Fruit fly (Drosophila melanogaster): ENCODE results near the gene tgo.

Gene tgo

dm6 chr3R:8980776-8981165, 39.1 kb downstream of the tgo start, which contains the start of gene CAHbeta (continued):
- peak; percentile 7 for TF ChIP-seq CG10147 (GFP tag; optimal IDR thresholded peaks at IDR 0.05)
- peak; percentile 19; the same call in 1 of the 2 replicates for TF ChIP-seq Rfx (GFP tag; IDR thresholded peaks at IDR 0.05)
- no peak for TF ChIP-seq CG15269 (tag; optimal IDR thresholded peaks at IDR 0.05)
- TF ChIP-seq Scr (GFP tag; IDR thresholded peaks at IDR 0.05; ENCODE audit: partially characterized antibody), result no peak
- TF ChIP-seq dmrt11E (tag; optimal IDR thresholded peaks at IDR 0.05), result no peak
- no peak; the same call in 1 of the 2 replicates for TF ChIP-seq vvl (GFP tag; IDR thresholded peaks at IDR 0.05)
- no peak for TF ChIP-seq pan (optimal IDR thresholded peaks at IDR 0.05)
- TF ChIP-seq pan (GFP tag; optimal IDR thresholded peaks at IDR 0.05 in 1 of 2, IDR thresholded peaks at IDR 0.05 in 1 of 2), result no peak
- TF ChIP-seq CG1832 (GFP tag; optimal IDR thresholded peaks at IDR 0.05), result no peak
- no peak for TF ChIP-seq Antp (GFP tag; optimal IDR thresholded peaks at IDR 0.05)
- peak; percentile 38 for TF ChIP-seq HmgZ (tag; optimal IDR thresholded peaks at IDR 0.05)
- no peak for TF ChIP-seq CG18476 (GFP tag; optimal IDR thresholded peaks at IDR 0.05)
- TF ChIP-seq CG8290 (GFP tag; optimal IDR thresholded peaks at IDR 0.05), result no peak
- no peak for TF ChIP-seq CG8290 (tag; optimal IDR thresholded peaks at IDR 0.05)
- TF ChIP-seq zen2 (GFP tag; IDR thresholded peaks at IDR 0.05; ENCODE audit: partially characterized antibody), result no peak; the same call in 2 of the 3 replicates
- no peak for TF ChIP-seq zfh2 (GFP tag; optimal IDR thresholded peaks at IDR 0.05)
- peak; percentile 31 for TF ChIP-seq CG13624 (GFP tag; optimal IDR thresholded peaks at IDR 0.05)
- no peak for TF ChIP-seq zen (tag; optimal IDR thresholded peaks at IDR 0.05)
- TF ChIP-seq hbn (GFP tag; IDR thresholded peaks at IDR 0.05; ENCODE audit: partially characterized antibody), result no peak
- TF ChIP-seq Usf (GFP tag; optimal IDR thresholded peaks at IDR 0.05), result no peak
- peak; percentile 34 for TF ChIP-seq Jarid2 (GFP tag; optimal IDR thresholded peaks at IDR 0.05)
- TF ChIP-seq CG1024 (GFP tag; IDR thresholded peaks at IDR 0.05), result no peak
- no peak for TF ChIP-seq CG13775 (GFP tag; optimal IDR thresholded peaks at IDR 0.05)
- TF ChIP-seq CG7839 (tag; optimal IDR thresholded peaks at IDR 0.05), result no peak
- TF ChIP-seq sug (tag; optimal IDR thresholded peaks at IDR 0.05), result peak; percentile 61
- TF ChIP-seq ATbp (GFP tag; optimal IDR thresholded peaks at IDR 0.05), result no peak
- TF ChIP-seq gro (GFP tag; optimal IDR thresholded peaks at IDR 0.05), result peak; percentile 36
- peak; percentile 43; the same call in 1 of the 3 replicates for TF ChIP-seq ci (GFP tag; IDR thresholded peaks at IDR 0.05)
- no peak for TF ChIP-seq Poxn (GFP tag; IDR thresholded peaks at IDR 0.05)
- peak; percentile 56 for TF ChIP-seq CG12299 (tag; optimal IDR thresholded peaks at IDR 0.05)
- no peak for TF ChIP-seq abd-A (tag; optimal IDR thresholded peaks at IDR 0.05)
- TF ChIP-seq CG12236 (GFP tag; optimal IDR thresholded peaks at IDR 0.05), result no peak
- peak; percentile 42; the same call in 1 of the 3 replicates for TF ChIP-seq Doc3 (GFP tag; IDR thresholded peaks at IDR 0.05; ENCODE audit: partially characterized antibody)
- no peak for TF ChIP-seq CG3995 (GFP tag; optimal IDR thresholded peaks at IDR 0.05)
- no peak for TF ChIP-seq Side (GFP tag; optimal IDR thresholded peaks at IDR 0.05)
- TF ChIP-seq CG10321 (GFP tag; IDR thresholded peaks at IDR 0.05), result no peak
- TF ChIP-seq Hr3 (GFP tag; optimal IDR thresholded peaks at IDR 0.05), result no peak
- TF ChIP-seq CG10267 (tag; optimal IDR thresholded peaks at IDR 0.05), result no peak
- TF ChIP-seq scrt (GFP tag; optimal IDR thresholded peaks at IDR 0.05), result peak; percentile 84
- TF ChIP-seq CG34224 (GFP tag; IDR thresholded peaks at IDR 0.05; ENCODE audit: partially characterized antibody), result peak; percentile 21; the same call in 1 of the 3 replicates
- TF ChIP-seq CG11085 (GFP tag; IDR thresholded peaks at IDR 0.05), result no peak
- TF ChIP-seq sr (GFP tag; IDR thresholded peaks at IDR 0.05), result no peak
- 0 out of 2 replicates have a peak, but pooled peaks have one; percentile 35 for TF ChIP-seq rib (GFP tag; IDR thresholded peaks at IDR 0.05)
- no peak for TF ChIP-seq CG33213 (GFP tag; optimal IDR thresholded peaks at IDR 0.05)
- no peak for TF ChIP-seq CG9876 (GFP tag; optimal IDR thresholded peaks at IDR 0.05)
- TF ChIP-seq CG2712 (tag; optimal IDR thresholded peaks at IDR 0.05), result no peak
- 0 out of 2 replicates have a peak, but pooled peaks have one; percentile 15 for TF ChIP-seq Adf1 (GFP tag; IDR thresholded peaks at IDR 0.05)
- TF ChIP-seq bab2 (GFP tag; optimal IDR thresholded peaks at IDR 0.05), result no peak
- no peak for TF ChIP-seq Gsc (GFP tag; IDR thresholded peaks at IDR 0.05)
- TF ChIP-seq Trl (optimal IDR thresholded peaks at IDR 0.05), result peak; percentile 80 to 93
- no peak for TF ChIP-seq Trl (GFP tag; optimal IDR thresholded peaks at IDR 0.05)
- TF ChIP-seq CG12659 (GFP tag; optimal IDR thresholded peaks at IDR 0.05), result no peak

Measured in whole organism, embryonic.